Fruit fly (Drosophila melanogaster) whole organism, prepupa: ENCODE measurements around the gene c11.1.

Experiments used
- CG10631 ChIP-seq: fragments of 200-800 bp; sonication (Bioruptor generic); optimal IDR thresholded peaks from 2 replicates; lab custom pipeline; 2016; ENCODE audit warnings: missing biosample characterization, missing genetic modification characterization
- CG10669 ChIP-seq: fragments of 200-800 bp; sonication (Bioruptor generic); optimal IDR thresholded peaks from 3 replicates; lab custom pipeline; 2018; ENCODE audit warnings: missing biosample characterization, mild to moderate bottlenecking, missing genetic modification characterization, moderate library complexity
- CG11762 ChIP-seq: fragments of 200-800 bp; sonication (Bioruptor generic); optimal IDR thresholded peaks from 3 replicates; lab custom pipeline; 2016; ENCODE audit warnings: missing biosample characterization, missing genetic modification characterization; ENCODE audit not compliant: insufficient read depth
- CG11902 ChIP-seq: fragments of 200-800 bp; sonication (Bioruptor generic); optimal IDR thresholded peaks from 3 replicates; lab custom pipeline; 2016; ENCODE audit warnings: missing biosample characterization, missing genetic modification characterization
- CG15336 ChIP-seq: fragments of 200-800 bp; sonication (Bioruptor generic); IDR thresholded peaks from 2 replicates; pipeline ENCODE4 v1.3.6; 2022; ENCODE audit warnings: missing biosample characterization, missing genetic modification characterization
- CG16779 ChIP-seq: fragments of 200-800 bp; sonication (Bioruptor generic); optimal IDR thresholded peaks from 3 replicates; lab custom pipeline; 2017; ENCODE audit warnings: missing biosample characterization, mild to moderate bottlenecking, missing genetic modification characterization
- CG32006 ChIP-seq: fragments of 200-800 bp; sonication (Bioruptor generic); optimal IDR thresholded peaks from 3 replicates; lab custom pipeline; 2017; ENCODE audit warnings: missing biosample characterization, mild to moderate bottlenecking, missing genetic modification characterization
- CG34406 ChIP-seq: fragments of 200-800 bp; sonication (Bioruptor generic); optimal IDR thresholded peaks from 3 replicates; lab custom pipeline; 2016; ENCODE audit warnings: missing biosample characterization, missing genetic modification characterization
- CG4318 ChIP-seq: fragments of 200-800 bp; sonication (Bioruptor generic); optimal IDR thresholded peaks from 3 replicates; lab custom pipeline; 2017; ENCODE audit warnings: missing biosample characterization, mild to moderate bottlenecking, missing genetic modification characterization
- CG6163 ChIP-seq: fragments of 200-800 bp; sonication (Bioruptor generic); IDR thresholded peaks from 3 replicates; pipeline ENCODE4 v1.3.6; 2022; ENCODE audit warnings: missing biosample characterization, missing genetic modification characterization
- CG6854 ChIP-seq: fragments of 200-800 bp; sonication (Bioruptor generic); optimal IDR thresholded peaks from 2 replicates; lab custom pipeline; 2017; ENCODE audit warnings: missing biosample characterization, mild to moderate bottlenecking, missing genetic modification characterization
- CG8119 ChIP-seq: fragments of 200-800 bp; sonication (Bioruptor generic); IDR thresholded peaks from 3 replicates; pipeline ENCODE4 v1.3.6; 2022; ENCODE audit warnings: missing biosample characterization, missing genetic modification characterization
- CG8632 ChIP-seq: fragments of 200-800 bp; sonication (Bioruptor generic); optimal IDR thresholded peaks from 3 replicates; lab custom pipeline; 2016; ENCODE audit warnings: missing biosample characterization, missing genetic modification characterization
- Eip78C ChIP-seq: fragments of 200-800 bp; sonication (Bioruptor generic); peaks from one replicate; lab custom pipeline; 2016; ENCODE audit warnings: missing biosample characterization, missing genetic modification characterization
- Ets96B ChIP-seq: fragments of 200-800 bp; optimal IDR thresholded peaks from 2 replicates; lab custom pipeline; 2019; ENCODE audit warnings: missing biosample characterization, mild to moderate bottlenecking, missing genetic modification characterization, moderate library complexity
- Gug ChIP-seq: fragments of 200-800 bp; sonication (Bioruptor generic); IDR thresholded peaks from 2 replicates; pipeline ENCODE4 v1.3.6; 2022; ENCODE audit warnings: missing biosample characterization, missing genetic modification characterization
- Hr39 ChIP-seq: fragments of 200-800 bp; sonication (Bioruptor generic); optimal IDR thresholded peaks from 2 replicates; lab custom pipeline; 2016; ENCODE audit warnings: missing biosample characterization, missing genetic modification characterization
- Hr4 ChIP-seq: fragments of 200-800 bp; sonication (Bioruptor generic); optimal IDR thresholded peaks from 3 replicates; lab custom pipeline; 2016; ENCODE audit warnings: missing biosample characterization, missing genetic modification characterization
- Met ChIP-seq: fragments of 200-800 bp; sonication (Bioruptor generic); optimal IDR thresholded peaks from 3 replicates; lab custom pipeline; 2016; ENCODE audit warnings: missing biosample characterization, missing genetic modification characterization
- OdsH ChIP-seq: fragments of 200-800 bp; sonication (Bioruptor generic); optimal IDR thresholded peaks from 3 replicates; lab custom pipeline; 2016; ENCODE audit warnings: missing biosample characterization, missing genetic modification characterization
- Smox ChIP-seq: fragments of 200-800 bp; sonication (Bioruptor generic); optimal IDR thresholded peaks from 3 replicates; lab custom pipeline; 2016; ENCODE audit warnings: missing biosample characterization, missing genetic modification characterization
- Sox102F ChIP-seq: fragments of 200-800 bp; sonication (Bioruptor generic); optimal IDR thresholded peaks from 2 replicates; lab custom pipeline; 2016; ENCODE audit warnings: missing biosample characterization, mild to moderate bottlenecking, missing genetic modification characterization
- achi ChIP-seq: fragments of 200-800 bp; sonication (Bioruptor generic); optimal IDR thresholded peaks from 3 replicates; lab custom pipeline; 2016; ENCODE audit warnings: missing biosample characterization, missing genetic modification characterization
- acj6 ChIP-seq: fragments of 200-800 bp; sonication (Bioruptor generic); optimal IDR thresholded peaks from 3 replicates; lab custom pipeline; 2016; ENCODE audit warnings: missing biosample characterization, missing genetic modification characterization
- cyc ChIP-seq: fragments of 200-800 bp; sonication (Bioruptor generic); optimal IDR thresholded peaks from 3 replicates; lab custom pipeline; 2016; ENCODE audit warnings: missing biosample characterization, missing genetic modification characterization
- eg ChIP-seq: fragments of 200-800 bp; sonication (Bioruptor generic); IDR thresholded peaks from 3 replicates; pipeline ENCODE4 v1.3.6; 2022; ENCODE audit warnings: missing biosample characterization, missing genetic modification characterization
- fd59A ChIP-seq: fragments of 200-800 bp; sonication (Bioruptor generic); optimal IDR thresholded peaks from 2 replicates; lab custom pipeline; 2017; ENCODE audit warnings: missing biosample characterization, mild to moderate bottlenecking, missing genetic modification characterization, missing genetic modification reagents
- fd85E ChIP-seq: fragments of 200-800 bp; sonication (Bioruptor generic); optimal IDR thresholded peaks from 3 replicates; lab custom pipeline; 2016; ENCODE audit warnings: missing biosample characterization, missing genetic modification characterization
- fkh ChIP-seq: fragments of 200-800 bp; sonication (Bioruptor generic); optimal IDR thresholded peaks from 3 replicates; lab custom pipeline; 2017; ENCODE audit warnings: missing biosample characterization, mild to moderate bottlenecking, missing genetic modification characterization, moderate library complexity
- lz ChIP-seq: fragments of 200-800 bp; sonication (Bioruptor generic); optimal IDR thresholded peaks from 3 replicates; lab custom pipeline; 2016; ENCODE audit warnings: missing biosample characterization, missing genetic modification characterization
- net ChIP-seq: fragments of 200-800 bp; sonication (Bioruptor generic); optimal IDR thresholded peaks from 3 replicates; lab custom pipeline; 2016; ENCODE audit warnings: missing biosample characterization, missing genetic modification characterization
- pdm3 ChIP-seq: fragments of 200-800 bp; sonication (Bioruptor generic); optimal IDR thresholded peaks from 3 replicates; lab custom pipeline; 2016; ENCODE audit warnings: missing biosample characterization, missing genetic modification characterization
- salr ChIP-seq, 2 experiments: fragments of 200-800 bp; sonication (Bioruptor generic); optimal IDR thresholded peaks; 3 replicates each; lab custom pipeline; 2016 to 2018; ENCODE audit warnings: missing biosample characterization in 2 of 2, missing genetic modification characterization in 2 of 2, mild to moderate bottlenecking in 1 of 2
- spab ChIP-seq: fragments of 200-800 bp; sonication (Bioruptor generic); optimal IDR thresholded peaks from 2 replicates; lab custom pipeline; 2017; ENCODE audit warnings: missing biosample characterization, mild to moderate bottlenecking, missing genetic modification characterization, missing genetic modification reagents
- ss ChIP-seq, 2 experiments: fragments of 200-800 bp; sonication (Bioruptor generic); optimal IDR thresholded peaks; 2 replicates in 1 of 2; 3 replicates in 1 of 2; lab custom pipeline; 2017 to 2018; ENCODE audit warnings: mild to moderate bottlenecking in 2 of 2, missing biosample characterization in 2 of 2, missing genetic modification characterization in 2 of 2, moderate library complexity in 1 of 2
- svp ChIP-seq: fragments of 200-800 bp; sonication (Bioruptor generic); peaks from one replicate; lab custom pipeline; 2016; ENCODE audit warnings: missing biosample characterization, missing genetic modification characterization
- topi ChIP-seq: fragments of 200-800 bp; sonication (Bioruptor generic); optimal IDR thresholded peaks from 3 replicates; lab custom pipeline; 2016; ENCODE audit warnings: missing biosample characterization, missing genetic modification characterization

c11.1 gene

dm6 chrX:9295518-9295917 lies 12.6 kb upstream of the c11.1 start (continued):
- TF ChIP-seq eg (0 out of 3 replicates have a peak, but pooled peaks have one; percentile 10), Smox (GFP tag; lab: Kevin White, UChicago) (no peak), OdsH (GFP tag; lab: Kevin White, UChicago) (no peak), CG11902 (no peak), net (GFP tag; lab: Kevin White, UChicago) (no peak), cyc (GFP tag; lab: Kevin White, UChicago) (no peak), CG10669 (peak; percentile 2), acj6 (GFP tag; lab: Kevin White, UChicago) (peak; percentile 12), fd59A (no peak), Gug (GFP tag; lab: Robert Waterston, UW) (no peak), CG34406 (no peak), Met (no peak)
- TF ChIP-seq, all 60 proteins: peak for 17

- TF ChIP-seq lz (GFP tag; lab: Kevin White, UChicago), result no peak
- no peak for TF ChIP-seq CG4318 (GFP tag; lab: Kevin White, UChicago)
- TF ChIP-seq eg, result no peak
- no peak for TF ChIP-seq CG11762 (GFP tag; lab: Kevin White, UChicago)
- no peak for TF ChIP-seq svp (GFP tag; lab: Kevin White, UChicago)
- TF ChIP-seq topi, result no peak
- no peak for TF ChIP-seq pdm3 (GFP tag; lab: Kevin White, UChicago)
- TF ChIP-seq net (GFP tag; lab: Kevin White, UChicago), result no peak
- no peak for TF ChIP-seq fd85E (GFP tag; lab: Kevin White, UChicago)
- no peak for TF ChIP-seq Hr4 (GFP tag; lab: Kevin White, UChicago)
- TF ChIP-seq CG16779 (tag; lab: Kevin White, UChicago), result no peak
- no peak for TF ChIP-seq CG8632 (GFP tag; lab: Kevin White, UChicago)
These were observed 8.4 kb upstream of the c11.1 start for dm6 chrX:9291270-9291669.

- no peak for TF ChIP-seq acj6 (GFP tag; lab: Kevin White, UChicago)
- peak; percentile 3 for TF ChIP-seq Eip78C
These were observed 3.5 kb upstream of the c11.1 start for dm6 chrX:9286386-9286785.

dm6 chrX:9284024-9284738 lies 1.3 kb upstream of the c11.1 start, which contains the start of gene lz:
Gene lz (plus strand): TSS chrX:9284649.
- TF ChIP-seq CG6854 (GFP tag; lab: Kevin White, UChicago) (peak; percentile 11), CG8119 (GFP tag; lab: Robert Waterston, UW) (peak; percentile 66; the same call in 2 of the 3 replicates), CG15336 (GFP tag; lab: Robert Waterston, UW) (peak; percentile 35; the same call in 1 of the 2 replicates), pdm3 (GFP tag; lab: Kevin White, UChicago) (no peak), spab (GFP tag; lab: Kevin White, UChicago) (no peak), eg (peak; percentile 38; the same call in 1 of the 3 replicates), CG6163 (GFP tag; lab: Robert Waterston, UW) (peak; percentile 8; the same call in 1 of the 3 replicates), Met (no peak), ss (GFP tag; optimal IDR thresholded peaks at IDR 0.05; lab: Kevin White, UChicago) (peak; percentile 2 to 7), Eip78C (peak; percentile 44)

- no peak for TF ChIP-seq pdm3 (GFP tag; lab: Kevin White, UChicago)
- no peak for TF ChIP-seq acj6 (GFP tag; lab: Kevin White, UChicago)
- no peak for TF ChIP-seq net (GFP tag; lab: Kevin White, UChicago)
- no peak for TF ChIP-seq CG8632 (GFP tag; lab: Kevin White, UChicago)
- TF ChIP-seq Ets96B (tag; lab: Kevin White, UChicago), result no peak
- TF ChIP-seq fkh (GFP tag; lab: Kevin White, UChicago), result no peak
- no peak for TF ChIP-seq ss (GFP tag; optimal IDR thresholded peaks at IDR 0.05; lab: Kevin White, UChicago)
- no peak for TF ChIP-seq CG6163 (GFP tag; lab: Robert Waterston, UW)
- TF ChIP-seq salr (GFP tag; optimal IDR thresholded peaks at IDR 0.05; lab: Kevin White, UChicago), result no peak
- no peak for TF ChIP-seq achi (GFP tag; lab: Kevin White, UChicago)
- no peak for TF ChIP-seq Hr39 (GFP tag; lab: Kevin White, UChicago)
- TF ChIP-seq CG8119 (GFP tag; lab: Robert Waterston, UW), result no peak
- no peak for TF ChIP-seq topi
- TF ChIP-seq Sox102F, result no peak
- no peak for TF ChIP-seq Hr4 (GFP tag; lab: Kevin White, UChicago)
- no peak for TF ChIP-seq CG32006 (GFP tag; lab: Kevin White, UChicago)
- no peak for TF ChIP-seq CG10631 (GFP tag; lab: Kevin White, UChicago)
These were observed 796 bp downstream of the c11.1 start for dm6 chrX:9281998-9282644.
